Worm (Caenorhabditis elegans) whole organism, L4 larva: ENCODE results near the gene rpc-2.

Experiments used
- F37D6.2 ChIP-seq: sonication (generic microtip); optimal IDR thresholded peaks from 2 replicates; lab custom pipeline; 2016; ENCODE audit warnings: mild to moderate bottlenecking, missing genetic modification characterization, missing compliant biosample characterization
- T20F7.1 ChIP-seq: fragments of 200-800 bp; sonication (Bioruptor generic); optimal IDR thresholded peaks from 2 replicates; lab custom pipeline; 2018; ENCODE audit warnings: mild to moderate bottlenecking, missing genetic modification characterization, missing compliant biosample characterization
- Y105C5A.15 ChIP-seq: fragments of 200-800 bp; sonication (Bioruptor generic); IDR thresholded peaks from 2 replicates; pipeline ENCODE4 v1.3.6; 2022; ENCODE audit warnings: missing genetic modification characterization, missing compliant biosample characterization
- Y48G9A.11 ChIP-seq: fragments of 200-800 bp; sonication (Bioruptor generic); IDR thresholded peaks from 2 replicates; pipeline ENCODE4 v1.3.6; 2022; ENCODE audit warnings: missing genetic modification reagents, missing genetic modification characterization, missing compliant biosample characterization
- ZK337.2 ChIP-seq: fragments of 200-800 bp; sonication (Bioruptor generic); IDR thresholded peaks from 2 replicates; pipeline ENCODE4 v1.3.6; 2022; ENCODE audit warnings: missing genetic modification reagents, missing genetic modification characterization, missing compliant biosample characterization
- ZK546.5 ChIP-seq, 2 experiments: sonication (generic microtip); optimal IDR thresholded peaks; 2 replicates each; lab custom pipeline; 2017; ENCODE audit warnings: missing biosample characterization in 2 of 2, missing genetic modification characterization in 2 of 2
- arid-1 ChIP-seq: fragments of 200-800 bp; sonication (Bioruptor generic); conservative IDR thresholded peaks from 2 replicates; pipeline ENCODE4 v1.3.6; 2022; ENCODE audit warnings: missing genetic modification reagents, missing genetic modification characterization, missing compliant biosample characterization
- ces-1 ChIP-seq: fragments of 150-350 bp; sonication (generic microtip); optimal IDR thresholded peaks from 4 replicates; lab custom pipeline; 2014; ENCODE audit warnings: missing biosample characterization, missing genetic modification reagents, missing genetic modification characterization
- daf-16 ChIP-seq, 3 experiments: sonication (generic microtip); optimal IDR thresholded peaks; 2 replicates each; lab custom pipeline; 2016 to 2017; ENCODE audit warnings: missing genetic modification characterization in 3 of 3, missing genetic modification reagents in 3 of 3, mild to moderate bottlenecking in 2 of 3, missing compliant biosample characterization in 2 of 3, missing biosample characterization in 1 of 3, moderate library complexity in 1 of 3
- daf-19 ChIP-seq: fragments of 200-800 bp; sonication (Bioruptor generic); conservative IDR thresholded peaks from 2 replicates; pipeline ENCODE4 v1.3.6; 2022; ENCODE audit warnings: missing genetic modification characterization, missing compliant biosample characterization
- dmd-8 ChIP-seq: fragments of 200-800 bp; sonication (Bioruptor generic); IDR thresholded peaks from 2 replicates; pipeline ENCODE4 v1.3.6; 2022; ENCODE audit warnings: missing genetic modification characterization, missing compliant biosample characterization
- duxl-1 ChIP-seq: sonication (generic microtip); optimal IDR thresholded peaks from 2 replicates; lab custom pipeline; 2016; ENCODE audit warnings: mild to moderate bottlenecking, missing genetic modification characterization, moderate library complexity, missing compliant biosample characterization; ENCODE audit not compliant: poor library complexity
- dve-1 ChIP-seq: sonication (generic microtip); optimal IDR thresholded peaks from 2 replicates; lab custom pipeline; 2017; ENCODE audit warnings: antibody characterized with exemption, mild to moderate bottlenecking, missing genetic modification characterization, missing compliant biosample characterization; ENCODE audit not compliant: insufficient read depth
- egl-43 ChIP-seq: fragments of 200-800 bp; sonication (Bioruptor generic); IDR thresholded peaks from 2 replicates; pipeline ENCODE4 v1.3.6; 2022; ENCODE audit warnings: missing genetic modification reagents, missing genetic modification characterization, missing compliant biosample characterization
- fos-1 ChIP-seq: fragments of 150-350 bp; optimal IDR thresholded peaks from 2 replicates; lab custom pipeline; 2014; ENCODE audit warnings: missing biosample characterization, missing genetic modification characterization
- gei-8 ChIP-seq: fragments of 200-800 bp; sonication (Bioruptor generic); optimal IDR thresholded peaks from 2 replicates; lab custom pipeline; 2018; ENCODE audit warnings: mild to moderate bottlenecking, missing genetic modification characterization, missing compliant biosample characterization
- hif-1 ChIP-seq, 2 experiments: sonication (generic microtip); optimal IDR thresholded peaks; 2 replicates each; lab custom pipeline; 2016 to 2017; ENCODE audit warnings: missing compliant biosample characterization in 2 of 2, missing genetic modification characterization in 2 of 2, missing genetic modification reagents in 2 of 2, missing genotype in 2 of 2, mild to moderate bottlenecking in 1 of 2
- hlh-11 ChIP-seq: fragments of 200-800 bp; sonication (Bioruptor generic); optimal IDR thresholded peaks from 2 replicates; lab custom pipeline; 2018; ENCODE audit warnings: mild to moderate bottlenecking, missing genetic modification characterization, missing compliant biosample characterization
- hlh-30 ChIP-seq: sonication (generic microtip); optimal IDR thresholded peaks from 2 replicates; lab custom pipeline; 2017; ENCODE audit warnings: antibody characterized with exemption, mild to moderate bottlenecking, missing genetic modification characterization, missing compliant biosample characterization; ENCODE audit not compliant: insufficient read depth
- hmg-1.1 ChIP-seq: fragments of 200-800 bp; sonication (Bioruptor generic); IDR thresholded peaks from 2 replicates; pipeline ENCODE4 v1.3.6; 2022; ENCODE audit warnings: missing genetic modification reagents, missing genetic modification characterization, missing compliant biosample characterization
- lim-7 ChIP-seq: fragments of 200-800 bp; sonication (Bioruptor generic); IDR thresholded peaks from 2 replicates; pipeline ENCODE4 v1.3.6; 2022; ENCODE audit warnings: missing genetic modification characterization, missing compliant biosample characterization
- lin-13 ChIP-seq: fragments of 150-350 bp; optimal IDR thresholded peaks from 2 replicates; lab custom pipeline; 2014; ENCODE audit warnings: missing biosample characterization, missing genetic modification reagents, missing genetic modification characterization
- lin-38 ChIP-seq: fragments of 200-800 bp; sonication (Bioruptor generic); IDR thresholded peaks from 2 replicates; pipeline ENCODE4 v1.3.6; 2022; ENCODE audit warnings: missing genetic modification reagents, missing genetic modification characterization, missing compliant biosample characterization
- madf-9 ChIP-seq: fragments of 200-800 bp; sonication (Bioruptor generic); conservative IDR thresholded peaks from 2 replicates; pipeline ENCODE4 v1.3.6; 2022; ENCODE audit warnings: missing genetic modification reagents, missing genetic modification characterization, missing compliant biosample characterization
- mep-1 ChIP-seq: fragments of 150-350 bp; sonication (generic microtip); optimal IDR thresholded peaks from 3 replicates; lab custom pipeline; 2014; ENCODE audit warnings: missing biosample characterization, missing genetic modification characterization
- mes-2 ChIP-seq: sonication (generic microtip); optimal IDR thresholded peaks from 2 replicates; lab custom pipeline; 2016; ENCODE audit warnings: missing genotype, mild to moderate bottlenecking, missing genetic modification characterization, missing compliant biosample characterization; ENCODE audit not compliant: poor library complexity, severe bottlenecking
- mxl-2 ChIP-seq: fragments of 200-800 bp; sonication (Bioruptor generic); conservative IDR thresholded peaks from 2 replicates; pipeline ENCODE4 v1.3.6; 2022; ENCODE audit warnings: missing genetic modification reagents, missing genetic modification characterization, missing compliant biosample characterization
- mxl-3 ChIP-seq: fragments of 200-800 bp; sonication (Bioruptor generic); optimal IDR thresholded peaks from 2 replicates; lab custom pipeline; 2018; ENCODE audit warnings: mild to moderate bottlenecking, missing genetic modification characterization, missing compliant biosample characterization
- nhr-102 ChIP-seq: sonication (generic microtip); optimal IDR thresholded peaks from 2 replicates; lab custom pipeline; 2016; ENCODE audit warnings: mild to moderate bottlenecking, missing genetic modification characterization, moderate library complexity, missing compliant biosample characterization
- nhr-11 ChIP-seq: fragments of 150-350 bp; optimal IDR thresholded peaks from 2 replicates; lab custom pipeline; 2014; ENCODE audit warnings: missing biosample characterization, missing genetic modification characterization
- nhr-25 ChIP-seq: sonication (generic microtip); optimal IDR thresholded peaks from 2 replicates; lab custom pipeline; 2017; ENCODE audit warnings: missing genetic modification characterization, mild to moderate bottlenecking, missing compliant biosample characterization, antibody characterized with exemption, moderate library complexity, borderline replicate concordance; ENCODE audit not compliant: insufficient read depth
- nhr-41 ChIP-seq: fragments of 200-800 bp; sonication (Bioruptor generic); IDR thresholded peaks from 2 replicates; pipeline ENCODE4 v1.3.6; 2022; ENCODE audit warnings: missing genetic modification reagents, missing genetic modification characterization, missing compliant biosample characterization
- nhr-42 ChIP-seq: fragments of 200-800 bp; sonication (Bioruptor generic); IDR thresholded peaks from 2 replicates; pipeline ENCODE4 v1.3.6; 2022; ENCODE audit warnings: missing genetic modification characterization, missing compliant biosample characterization
- nhr-76 ChIP-seq: fragments of 150-350 bp; optimal IDR thresholded peaks from 2 replicates; lab custom pipeline; 2014; ENCODE audit warnings: missing biosample characterization, missing genetic modification characterization
- php-3 ChIP-seq: fragments of 200-800 bp; sonication (Bioruptor generic); IDR thresholded peaks from 2 replicates; pipeline ENCODE4 v1.3.6; 2022; ENCODE audit warnings: missing genetic modification reagents, missing genetic modification characterization, missing compliant biosample characterization
- rbr-2 ChIP-seq: sonication (generic microtip); optimal IDR thresholded peaks from 2 replicates; lab custom pipeline; 2016; ENCODE audit warnings: missing genotype, missing genetic modification characterization, missing compliant biosample characterization
- set-16 ChIP-seq: fragments of 200-800 bp; sonication (Bioruptor generic); IDR thresholded peaks from 2 replicates; pipeline ENCODE4 v1.3.6; 2022; ENCODE audit warnings: missing genetic modification reagents, missing genetic modification characterization, missing compliant biosample characterization
- skn-1 ChIP-seq: fragments of 150-350 bp; optimal IDR thresholded peaks from 2 replicates; lab custom pipeline; 2014; ENCODE audit warnings: missing biosample characterization, missing genetic modification characterization
- snpc-1.2 ChIP-seq: fragments of 200-800 bp; sonication (Bioruptor generic); IDR thresholded peaks from 2 replicates; pipeline ENCODE4 v1.3.6; 2022; ENCODE audit warnings: missing genetic modification reagents, missing genetic modification characterization, missing compliant biosample characterization
- spr-1 ChIP-seq: sonication (generic microtip); optimal IDR thresholded peaks from 2 replicates; lab custom pipeline; 2016; ENCODE audit warnings: mild to moderate bottlenecking, missing genetic modification characterization, missing compliant biosample characterization
- spr-3 ChIP-seq: fragments of 200-800 bp; sonication (Bioruptor generic); optimal IDR thresholded peaks from 2 replicates; lab custom pipeline; 2018; ENCODE audit warnings: mild to moderate bottlenecking, missing genetic modification characterization, missing compliant biosample characterization
- unc-130 ChIP-seq: sonication (generic microtip); optimal IDR thresholded peaks from 2 replicates; lab custom pipeline; 2016; ENCODE audit warnings: missing genetic modification reagents, missing genetic modification characterization, missing compliant biosample characterization
- unc-62 ChIP-seq, 3 experiments: fragments of 150-350 bp in 1 of 3; sonication (generic microtip); optimal IDR thresholded peaks in 2 of 3; peaks in 1 of 3; 1 replicate in 1 of 3; 2 replicates in 2 of 3; lab custom pipeline; 2014 to 2017; ENCODE audit warnings: missing biosample characterization in 3 of 3, missing genetic modification characterization in 3 of 3, missing genetic modification reagents in 3 of 3, missing genotype in 1 of 3
- vab-7 ChIP-seq: fragments of 200-800 bp; sonication (Bioruptor generic); IDR thresholded peaks from 2 replicates; pipeline ENCODE4 v1.3.6; 2022; ENCODE audit warnings: missing genetic modification reagents, missing genetic modification characterization, missing compliant biosample characterization
- zag-1 ChIP-seq: fragments of 150-350 bp; optimal IDR thresholded peaks from 2 replicates; lab custom pipeline; 2014; ENCODE audit warnings: missing biosample characterization, missing genetic modification characterization

rpc-2 gene

ce11 chrIII:5553098-5553497 lies 4.1 kb upstream of the rpc-2 start (continued):
- TF ChIP-seq fos-1 (no peak), nhr-11 (tag; lab: Kevin White, UChicago) (no peak), ZK546.5 (tag; optimal IDR thresholded peaks at IDR 0.05; lab: Kevin White, UChicago) (no peak), mxl-2 (GFP tag; lab: Robert Waterston, UW) (no peak), nhr-102 (peak; percentile 64), duxl-1 (tag; lab: Kevin White, UChicago) (no peak), F37D6.2 (tag; lab: Kevin White, UChicago) (no peak), hlh-11 (tag; lab: Kevin White, UChicago) (peak; percentile 77)

ce11 chrIII:5554884-5555500 lies 2.2 kb upstream of the rpc-2 start, which contains the start of the genes nmad-1 and hach-1:
Gene nmad-1 (minus strand): TSS chrIII:5554934.
Gene hach-1 (plus strand): TSS chrIII:5555450.
- TF ChIP-seq zag-1 (tag; lab: Kevin White, UChicago) = no peak
- TF ChIP-seq dve-1 (tag; lab: Kevin White, UChicago) = peak; percentile 79
- TF ChIP-seq mep-1 (tag; lab: Kevin White, UChicago) = peak; percentile 87
- TF ChIP-seq snpc-1.2 (GFP tag; lab: Robert Waterston, UW) = no peak
- peak; percentile 53 for TF ChIP-seq unc-130 (GFP tag; lab: Kevin White, UChicago)
- no peak for TF ChIP-seq skn-1
- TF ChIP-seq lin-38 (GFP tag; lab: Robert Waterston, UW) = peak; percentile 79
- TF ChIP-seq vab-7 (GFP tag; lab: Robert Waterston, UW) = peak; percentile 73
- TF ChIP-seq ZK337.2 (GFP tag; lab: Robert Waterston, UW) = no peak
- no peak for TF ChIP-seq nhr-41 (GFP tag; lab: Robert Waterston, UW)
- TF ChIP-seq Y48G9A.11 = no peak
- no peak for TF ChIP-seq Y105C5A.15
- 0 out of 2 replicates have a peak, but pooled peaks have one; percentile 46 for TF ChIP-seq nhr-42 (GFP tag; lab: Robert Waterston, UW)
- TF ChIP-seq dmd-8 (GFP tag; lab: Robert Waterston, UW) = no peak
- TF ChIP-seq hlh-11 (tag; lab: Kevin White, UChicago) = peak; percentile 67
- TF ChIP-seq rbr-2 = peak; percentile 75
- 0 out of 2 replicates have a peak, but pooled peaks have one; percentile 34 for TF ChIP-seq madf-9 (GFP tag; lab: Robert Waterston, UW)
- TF ChIP-seq set-16 = no peak
- peak; percentile 43 for TF ChIP-seq lin-13
- peak; percentile 82 for TF ChIP-seq ces-1 (GFP tag; lab: Kevin White, UChicago)
- no peak for TF ChIP-seq spr-3 (GFP tag; lab: Kevin White, UChicago)
- TF ChIP-seq mes-2 (tag; lab: Kevin White, UChicago) = peak; percentile 95
- TF ChIP-seq nhr-76 (tag; lab: Kevin White, UChicago) = no peak
- peak in 1 of 2 experiments; percentile 67 for TF ChIP-seq hif-1 (tag; optimal IDR thresholded peaks at IDR 0.05; lab: Kevin White, UChicago)
- TF ChIP-seq arid-1 (GFP tag; lab: Robert Waterston, UW) = 0 out of 2 replicates have a peak, but pooled peaks have one; percentile 47
- TF ChIP-seq mxl-3 (GFP tag; lab: Kevin White, UChicago) = no peak
- TF ChIP-seq php-3 (GFP tag; lab: Robert Waterston, UW) = 0 out of 2 replicates have a peak, but pooled peaks have one; percentile 46
- peak; percentile 26 for TF ChIP-seq F37D6.2 (tag; lab: Kevin White, UChicago)
- TF ChIP-seq egl-43 (GFP tag; lab: Robert Waterston, UW) = 0 out of 2 replicates have a peak, but pooled peaks have one; percentile 57
- peak; percentile 89 for TF ChIP-seq duxl-1 (tag; lab: Kevin White, UChicago)
- no peak for TF ChIP-seq unc-62 (GFP tag; optimal IDR thresholded peaks at IDR 0.05 in 1 of 2; lab: Kevin White, UChicago)
- TF ChIP-seq unc-62 (tag; optimal IDR thresholded peaks at IDR 0.05; lab: Kevin White, UChicago) = no peak
- no peak for TF ChIP-seq nhr-25 (tag; lab: Kevin White, UChicago)
- TF ChIP-seq spr-1 (tag; lab: Kevin White, UChicago) = peak; percentile 34
- peak; percentile 80 for TF ChIP-seq hmg-1.1 (GFP tag; lab: Robert Waterston, UW)
- no peak for TF ChIP-seq gei-8 (GFP tag; lab: Kevin White, UChicago)
- TF ChIP-seq T20F7.1 (GFP tag; lab: Kevin White, UChicago) = peak; percentile 64
- TF ChIP-seq daf-16 (GFP tag; optimal IDR thresholded peaks at IDR 0.05; lab: Kevin White, UChicago) = peak; percentile 18 to 49
- TF ChIP-seq daf-16 (tag; optimal IDR thresholded peaks at IDR 0.05; lab: Kevin White, UChicago) = peak; percentile 48
- 0 out of 2 replicates have a peak, but pooled peaks have one; percentile 48 for TF ChIP-seq daf-19 (GFP tag; lab: Robert Waterston, UW)
- peak; percentile 51 for TF ChIP-seq hlh-30 (tag; lab: Kevin White, UChicago)
- no peak for TF ChIP-seq lim-7 (GFP tag; lab: Robert Waterston, UW)
